Fruit fly (Drosophila melanogaster) whole organism, prepupa: Measurements from ENCODE around the gene CG8312.

ENCODE experiments used
- Blimp-1 ChIP-seq: fragments of 200-800 bp; sonication (Bioruptor generic); optimal IDR thresholded peaks from 3 replicates; lab custom pipeline; 2017; ENCODE audit warnings: missing biosample characterization, missing genetic modification characterization, mild to moderate bottlenecking, moderate library complexity, missing genetic modification reagents
- CG10631 ChIP-seq: fragments of 200-800 bp; sonication (Bioruptor generic); optimal IDR thresholded peaks from 2 replicates; lab custom pipeline; 2016; ENCODE audit warnings: missing biosample characterization, missing genetic modification characterization
- CG11762 ChIP-seq: fragments of 200-800 bp; sonication (Bioruptor generic); optimal IDR thresholded peaks from 3 replicates; lab custom pipeline; 2016; ENCODE audit warnings: missing biosample characterization, missing genetic modification characterization; ENCODE audit not compliant: insufficient read depth
- CG15336 ChIP-seq: fragments of 200-800 bp; sonication (Bioruptor generic); IDR thresholded peaks from 2 replicates; pipeline ENCODE4 v1.3.6; 2022; ENCODE audit warnings: missing biosample characterization, missing genetic modification characterization
- CG3032 ChIP-seq: fragments of 200-800 bp; optimal IDR thresholded peaks from 2 replicates; lab custom pipeline; 2019; ENCODE audit warnings: missing biosample characterization, mild to moderate bottlenecking, missing genetic modification characterization, moderate library complexity
- CG34406 ChIP-seq: fragments of 200-800 bp; sonication (Bioruptor generic); optimal IDR thresholded peaks from 3 replicates; lab custom pipeline; 2016; ENCODE audit warnings: missing biosample characterization, missing genetic modification characterization
- CG6276 ChIP-seq: fragments of 200-800 bp; sonication (Bioruptor generic); optimal IDR thresholded peaks from 2 replicates; lab custom pipeline; 2017; ENCODE audit warnings: missing biosample characterization, mild to moderate bottlenecking, missing genetic modification characterization
- CG6792 ChIP-seq: fragments of 200-800 bp; sonication (Bioruptor generic); optimal IDR thresholded peaks from 3 replicates; lab custom pipeline; 2016; ENCODE audit warnings: missing biosample characterization, missing genetic modification characterization
- CG6808 ChIP-seq: fragments of 200-800 bp; sonication (Bioruptor generic); optimal IDR thresholded peaks from 3 replicates; lab custom pipeline; 2017; ENCODE audit warnings: missing biosample characterization, missing genetic modification characterization, mild to moderate bottlenecking, moderate library complexity, missing genetic modification reagents
- CG8119 ChIP-seq: fragments of 200-800 bp; sonication (Bioruptor generic); IDR thresholded peaks from 3 replicates; pipeline ENCODE4 v1.3.6; 2022; ENCODE audit warnings: missing biosample characterization, missing genetic modification characterization
- CG9139 ChIP-seq: fragments of 200-800 bp; sonication (Bioruptor generic); optimal IDR thresholded peaks from 3 replicates; lab custom pipeline; 2017; ENCODE audit warnings: missing biosample characterization, mild to moderate bottlenecking, missing genetic modification characterization
- Eip75B ChIP-seq: fragments of 200-800 bp; sonication (Bioruptor generic); optimal IDR thresholded peaks from 3 replicates; lab custom pipeline; 2016; ENCODE audit warnings: missing biosample characterization, missing genetic modification characterization
- Eip78C ChIP-seq: fragments of 200-800 bp; sonication (Bioruptor generic); peaks from one replicate; lab custom pipeline; 2016; ENCODE audit warnings: missing biosample characterization, missing genetic modification characterization
- Eip93F ChIP-seq: fragments of 200-800 bp; sonication (Bioruptor generic); optimal IDR thresholded peaks from 2 replicates; lab custom pipeline; 2016; ENCODE audit warnings: missing biosample characterization, mild to moderate bottlenecking, missing genetic modification characterization
- Ets21C ChIP-seq: fragments of 200-800 bp; sonication (Bioruptor generic); optimal IDR thresholded peaks from 3 replicates; lab custom pipeline; 2016; ENCODE audit warnings: missing biosample characterization, missing genetic modification characterization
- Ets96B ChIP-seq: fragments of 200-800 bp; optimal IDR thresholded peaks from 2 replicates; lab custom pipeline; 2019; ENCODE audit warnings: missing biosample characterization, mild to moderate bottlenecking, missing genetic modification characterization, moderate library complexity
- Gug ChIP-seq: fragments of 200-800 bp; sonication (Bioruptor generic); IDR thresholded peaks from 2 replicates; pipeline ENCODE4 v1.3.6; 2022; ENCODE audit warnings: missing biosample characterization, missing genetic modification characterization
- Hr38 ChIP-seq: sonication (Bioruptor generic); optimal IDR thresholded peaks from 2 replicates; lab custom pipeline; 2016; ENCODE audit warnings: missing biosample characterization, missing genetic modification characterization
- Hr39 ChIP-seq: fragments of 200-800 bp; sonication (Bioruptor generic); optimal IDR thresholded peaks from 2 replicates; lab custom pipeline; 2016; ENCODE audit warnings: missing biosample characterization, missing genetic modification characterization
- Lpt ChIP-seq: fragments of 200-800 bp; sonication (Bioruptor generic); optimal IDR thresholded peaks from 3 replicates; lab custom pipeline; 2016; ENCODE audit warnings: missing biosample characterization, missing genetic modification characterization
- OdsH ChIP-seq: fragments of 200-800 bp; sonication (Bioruptor generic); optimal IDR thresholded peaks from 3 replicates; lab custom pipeline; 2016; ENCODE audit warnings: missing biosample characterization, missing genetic modification characterization
- Smox ChIP-seq: fragments of 200-800 bp; sonication (Bioruptor generic); optimal IDR thresholded peaks from 3 replicates; lab custom pipeline; 2016; ENCODE audit warnings: missing biosample characterization, missing genetic modification characterization
- Sox14 ChIP-seq: fragments of 200-800 bp; sonication (Bioruptor generic); optimal IDR thresholded peaks from 3 replicates; lab custom pipeline; 2016; ENCODE audit warnings: missing biosample characterization, missing genetic modification characterization
- Sox15 ChIP-seq: fragments of 200-800 bp; sonication (Bioruptor generic); optimal IDR thresholded peaks from 3 replicates; lab custom pipeline; 2016; ENCODE audit warnings: missing biosample characterization, missing genetic modification characterization
- cyc ChIP-seq: fragments of 200-800 bp; sonication (Bioruptor generic); optimal IDR thresholded peaks from 3 replicates; lab custom pipeline; 2016; ENCODE audit warnings: missing biosample characterization, missing genetic modification characterization
- dac ChIP-seq: fragments of 200-800 bp; sonication (Bioruptor generic); optimal IDR thresholded peaks from 2 replicates; lab custom pipeline; 2017; ENCODE audit warnings: missing biosample characterization, mild to moderate bottlenecking, missing genetic modification characterization
- eg ChIP-seq: fragments of 200-800 bp; sonication (Bioruptor generic); IDR thresholded peaks from 3 replicates; pipeline ENCODE4 v1.3.6; 2022; ENCODE audit warnings: missing biosample characterization, missing genetic modification characterization
- esn ChIP-seq: fragments of 200-800 bp; sonication (Bioruptor generic); optimal IDR thresholded peaks from 2 replicates; lab custom pipeline; 2016; ENCODE audit warnings: missing biosample characterization, mild to moderate bottlenecking, missing genetic modification characterization, moderate library complexity
- fd85E ChIP-seq: fragments of 200-800 bp; sonication (Bioruptor generic); optimal IDR thresholded peaks from 3 replicates; lab custom pipeline; 2016; ENCODE audit warnings: missing biosample characterization, missing genetic modification characterization
- fkh ChIP-seq: fragments of 200-800 bp; sonication (Bioruptor generic); optimal IDR thresholded peaks from 3 replicates; lab custom pipeline; 2017; ENCODE audit warnings: missing biosample characterization, mild to moderate bottlenecking, missing genetic modification characterization, moderate library complexity
- lz ChIP-seq: fragments of 200-800 bp; sonication (Bioruptor generic); optimal IDR thresholded peaks from 3 replicates; lab custom pipeline; 2016; ENCODE audit warnings: missing biosample characterization, missing genetic modification characterization
- net ChIP-seq: fragments of 200-800 bp; sonication (Bioruptor generic); optimal IDR thresholded peaks from 3 replicates; lab custom pipeline; 2016; ENCODE audit warnings: missing biosample characterization, missing genetic modification characterization
- pdm3 ChIP-seq: fragments of 200-800 bp; sonication (Bioruptor generic); optimal IDR thresholded peaks from 3 replicates; lab custom pipeline; 2016; ENCODE audit warnings: missing biosample characterization, missing genetic modification characterization
- salr ChIP-seq, 2 experiments: fragments of 200-800 bp; sonication (Bioruptor generic); optimal IDR thresholded peaks; 3 replicates each; lab custom pipeline; 2016 to 2018; ENCODE audit warnings: missing biosample characterization in 2 of 2, missing genetic modification characterization in 2 of 2, mild to moderate bottlenecking in 1 of 2
- spab ChIP-seq: fragments of 200-800 bp; sonication (Bioruptor generic); optimal IDR thresholded peaks from 2 replicates; lab custom pipeline; 2017; ENCODE audit warnings: missing biosample characterization, mild to moderate bottlenecking, missing genetic modification characterization, missing genetic modification reagents
- ss ChIP-seq, 2 experiments: fragments of 200-800 bp; sonication (Bioruptor generic); optimal IDR thresholded peaks; 2 replicates in 1 of 2; 3 replicates in 1 of 2; lab custom pipeline; 2017 to 2018; ENCODE audit warnings: mild to moderate bottlenecking in 2 of 2, missing biosample characterization in 2 of 2, missing genetic modification characterization in 2 of 2, moderate library complexity in 1 of 2
- svp ChIP-seq: fragments of 200-800 bp; sonication (Bioruptor generic); peaks from one replicate; lab custom pipeline; 2016; ENCODE audit warnings: missing biosample characterization, missing genetic modification characterization
- topi ChIP-seq: fragments of 200-800 bp; sonication (Bioruptor generic); optimal IDR thresholded peaks from 3 replicates; lab custom pipeline; 2016; ENCODE audit warnings: missing biosample characterization, missing genetic modification characterization
- vri ChIP-seq: fragments of 200-800 bp; sonication (Bioruptor generic); optimal IDR thresholded peaks from 3 replicates; lab custom pipeline; 2016; ENCODE audit warnings: missing biosample characterization, mild to moderate bottlenecking, missing genetic modification characterization

Gene CG8312

dm6 chr3R:9600558-9600959 lies 9.4 kb downstream of the CG8312 start (continued):
- TF ChIP-seq CG3032 (tag; lab: Kevin White, UChicago) (peak; percentile 49), svp (GFP tag; lab: Kevin White, UChicago) (peak; percentile 72), Eip93F (GFP tag; lab: Kevin White, UChicago) (no peak), Sox14 (no peak), Eip75B (GFP tag; lab: Kevin White, UChicago) (no peak), CG6792 (GFP tag; lab: Kevin White, UChicago) (peak; percentile 39), salr (GFP tag; optimal IDR thresholded peaks at IDR 0.05; lab: Kevin White, UChicago) (no peak), CG9139 (peak; percentile 51), CG10631 (GFP tag; lab: Kevin White, UChicago) (peak; percentile 41), Lpt (no peak), OdsH (GFP tag; lab: Kevin White, UChicago) (peak; percentile 50), CG15336 (GFP tag; lab: Robert Waterston, UW) (no peak), fkh (peak; percentile 83), CG11762 (GFP tag; lab: Kevin White, UChicago) (peak; percentile 42), Hr38 (GFP tag; lab: Kevin White, UChicago) (no peak), Ets21C (GFP tag; lab: Kevin White, UChicago) (no peak), Ets96B (peak; percentile 55), Hr39 (GFP tag; lab: Kevin White, UChicago) (no peak), Gug (GFP tag; lab: Robert Waterston, UW) (no peak), topi (GFP tag; lab: Kevin White, UChicago) (peak; percentile 33), spab (GFP tag; lab: Kevin White, UChicago) (peak; percentile 39), fd85E (no peak), pdm3 (GFP tag; lab: Kevin White, UChicago) (peak; percentile 8), Blimp-1 (no peak), net (GFP tag; lab: Kevin White, UChicago) (peak; percentile 47), vri (peak; percentile 17), eg (GFP tag; lab: Robert Waterston, UW) (0 out of 3 replicates have a peak, but pooled peaks have one; percentile 29), dac (GFP tag; lab: Kevin White, UChicago) (no peak), lz (GFP tag; lab: Kevin White, UChicago) (no peak), Smox (GFP tag; lab: Kevin White, UChicago) (peak; percentile 21), CG34406 (GFP tag; lab: Kevin White, UChicago) (peak; percentile 47), cyc (GFP tag; lab: Kevin White, UChicago) (no peak), Sox15 (GFP tag; lab: Kevin White, UChicago) (peak; percentile 10), CG6808 (GFP tag; lab: Kevin White, UChicago) (peak; percentile 56), esn (GFP tag; lab: Kevin White, UChicago) (peak; percentile 4), CG6276 (GFP tag; lab: Kevin White, UChicago) (no peak), CG8119 (no peak)

- TF ChIP-seq vri = peak; percentile 32
- TF ChIP-seq Eip78C (GFP tag; lab: Kevin White, UChicago) = peak; percentile 15
- no peak for TF ChIP-seq pdm3 (GFP tag; lab: Kevin White, UChicago)
- TF ChIP-seq ss (GFP tag; optimal IDR thresholded peaks at IDR 0.05; lab: Kevin White, UChicago) = peak in 1 of 2 experiments; percentile 17
- TF ChIP-seq, all 60 proteins: peak for 3
These were observed 10.8 kb downstream of the CG8312 start for dm6 chr3R:9601949-9602348.
